Worm (Caenorhabditis elegans) whole organism, early embryonic: Measurements from ENCODE around the gene ref-2.

ENCODE experiments used
- B0310.2 ChIP-seq: sonication (generic microtip); optimal IDR thresholded peaks from 2 replicates; lab custom pipeline; 2016; ENCODE audit warnings: mild to moderate bottlenecking, missing genetic modification characterization, missing compliant biosample characterization
- F13C5.2 ChIP-seq: sonication (generic microtip); optimal IDR thresholded peaks from 2 replicates; lab custom pipeline; 2017; ENCODE audit warnings: mild to moderate bottlenecking, missing genetic modification characterization, inconsistent platforms, missing compliant biosample characterization
- aly-1 ChIP-seq: sonication (generic microtip); optimal IDR thresholded peaks from 2 replicates; lab custom pipeline; 2016; ENCODE audit warnings: missing genetic modification characterization, missing compliant biosample characterization
- ama-1 ChIP-seq: fragments of 150-350 bp; optimal IDR thresholded peaks from 2 replicates; lab custom pipeline; 2014
- ceh-13 ChIP-seq: fragments of 200-800 bp; sonication (Bioruptor generic); optimal IDR thresholded peaks from 2 replicates; lab custom pipeline; 2018; ENCODE audit warnings: mild to moderate bottlenecking, missing genetic modification characterization, missing compliant biosample characterization
- ceh-36 ChIP-seq: sonication (generic microtip); optimal IDR thresholded peaks from 2 replicates; lab custom pipeline; 2016; ENCODE audit warnings: missing genetic modification characterization, inconsistent platforms, missing compliant biosample characterization
- ets-7 ChIP-seq: sonication (generic microtip); optimal IDR thresholded peaks from 2 replicates; lab custom pipeline; 2016; ENCODE audit warnings: missing genotype, missing genetic modification characterization, missing compliant biosample characterization
- flt-1 ChIP-seq: fragments of 200-800 bp; sonication (Bioruptor generic); IDR thresholded peaks from 2 replicates; pipeline ENCODE4 v1.3.6; 2022; ENCODE audit warnings: missing genetic modification characterization, missing compliant biosample characterization
- hmbx-1 ChIP-seq: sonication (generic microtip); optimal IDR thresholded peaks from 2 replicates; lab custom pipeline; 2016; ENCODE audit warnings: mild to moderate bottlenecking, missing genetic modification characterization, missing compliant biosample characterization
- hmg-4 ChIP-seq: fragments of 200-800 bp; sonication (Bioruptor generic); optimal IDR thresholded peaks from 2 replicates; lab custom pipeline; 2018; ENCODE audit warnings: mild to moderate bottlenecking, missing genetic modification characterization, missing compliant biosample characterization
- hnd-1 ChIP-seq: sonication (generic microtip); optimal IDR thresholded peaks from 2 replicates; lab custom pipeline; 2016; ENCODE audit warnings: missing genetic modification characterization, missing compliant biosample characterization
- pes-1 ChIP-seq: fragments of 200-800 bp; sonication (Bioruptor generic); IDR thresholded peaks from 2 replicates; pipeline ENCODE4 v1.3.6; 2022; ENCODE audit warnings: missing genetic modification reagents, missing genetic modification characterization, missing compliant biosample characterization
- scrt-1 ChIP-seq: fragments of 200-800 bp; sonication (Bioruptor generic); IDR thresholded peaks from 2 replicates; pipeline ENCODE4 v1.3.6; 2022; ENCODE audit warnings: missing genetic modification characterization, missing compliant biosample characterization
- sea-1 ChIP-seq: fragments of 200-800 bp; sonication (Bioruptor generic); conservative IDR thresholded peaks from 2 replicates; pipeline ENCODE4 v1.3.6; 2022; ENCODE audit warnings: missing genetic modification characterization, missing compliant biosample characterization
- tbx-11 ChIP-seq: fragments of 200-800 bp; sonication (Bioruptor generic); IDR thresholded peaks from 2 replicates; pipeline ENCODE4 v1.3.6; 2022; ENCODE audit warnings: missing genetic modification characterization, missing compliant biosample characterization
- tbx-37 ChIP-seq: fragments of 200-800 bp; sonication (Bioruptor generic); conservative IDR thresholded peaks from 2 replicates; pipeline ENCODE4 v1.3.6; 2022; ENCODE audit warnings: missing genetic modification reagents, missing genetic modification characterization, missing compliant biosample characterization
- tra-4 ChIP-seq: sonication (generic microtip); optimal IDR thresholded peaks from 2 replicates; lab custom pipeline; 2017; ENCODE audit warnings: missing genetic modification characterization, missing compliant biosample characterization

The ref-2 gene

ce11 chrX:7779527-7780033 lies 35.5 kb downstream of the ref-2 start, which contains the start of gene ZK154.1:
Gene ZK154.1, plus strand, starts transcription at chrX:7779577.
- no peak for TF ChIP-seq tbx-37 (GFP tag; lab: Robert Waterston, UW)
- no peak for TF ChIP-seq tra-4
- TF ChIP-seq hmbx-1 (tag; lab: Kevin White, UChicago) = no peak
- no peak for TF ChIP-seq pes-1
- TF ChIP-seq aly-1 (tag; lab: Kevin White, UChicago) = no peak
- TF ChIP-seq ama-1 (lab: Kevin White, UChicago) = no peak
- TF ChIP-seq sea-1 (GFP tag; lab: Robert Waterston, UW) = no peak
- no peak for TF ChIP-seq ets-7 (tag; lab: Kevin White, UChicago)
- no peak for TF ChIP-seq hnd-1 (tag; lab: Kevin White, UChicago)
- TF ChIP-seq scrt-1 (GFP tag; lab: Robert Waterston, UW) = no peak
- TF ChIP-seq flt-1 (GFP tag; lab: Robert Waterston, UW) = no peak
- TF ChIP-seq ceh-36 (tag; lab: Kevin White, UChicago) = no peak
- TF ChIP-seq tbx-11 (GFP tag; lab: Robert Waterston, UW) = no peak
- TF ChIP-seq ceh-13 (GFP tag; lab: Kevin White, UChicago) = no peak
- TF ChIP-seq F13C5.2 (tag; lab: Kevin White, UChicago) = no peak
- no peak for TF ChIP-seq B0310.2 (tag; lab: Kevin White, UChicago)
- TF ChIP-seq hmg-4 (GFP tag; lab: Kevin White, UChicago) = no peak

ce11 chrX:7781827-7782226 lies 37.8 kb downstream of the ref-2 start:
- TF ChIP-seq flt-1 (GFP tag; lab: Robert Waterston, UW) = no peak
- no peak for TF ChIP-seq hnd-1 (tag; lab: Kevin White, UChicago)
- no peak for TF ChIP-seq tbx-11 (GFP tag; lab: Robert Waterston, UW)
- TF ChIP-seq sea-1 (GFP tag; lab: Robert Waterston, UW) = no peak
- no peak for TF ChIP-seq hmbx-1 (tag; lab: Kevin White, UChicago)
- TF ChIP-seq B0310.2 (tag; lab: Kevin White, UChicago) = no peak
- TF ChIP-seq tbx-37 (GFP tag; lab: Robert Waterston, UW) = no peak
- TF ChIP-seq hmg-4 (GFP tag; lab: Kevin White, UChicago) = no peak
- no peak for TF ChIP-seq ceh-13 (GFP tag; lab: Kevin White, UChicago)
- no peak for TF ChIP-seq ets-7 (tag; lab: Kevin White, UChicago)
- TF ChIP-seq pes-1 = no peak
- no peak for TF ChIP-seq aly-1 (tag; lab: Kevin White, UChicago)
- no peak for TF ChIP-seq tra-4

- TF ChIP-seq scrt-1 (GFP tag; lab: Robert Waterston, UW) (no peak), ama-1 (lab: Kevin White, UChicago) (no peak), F13C5.2 (tag; lab: Kevin White, UChicago) (no peak), hmg-4 (GFP tag; lab: Kevin White, UChicago) (peak; percentile 15), ceh-13 (GFP tag; lab: Kevin White, UChicago) (no peak), tbx-11 (GFP tag; lab: Robert Waterston, UW) (no peak), flt-1 (GFP tag; lab: Robert Waterston, UW) (no peak), hnd-1 (tag; lab: Kevin White, UChicago) (no peak), sea-1 (GFP tag; lab: Robert Waterston, UW) (no peak)
Measured at ce11 chrX:7782389-7782788, 38.4 kb downstream of the ref-2 start, which contains the start of gene ZK154.4. Gene ZK154.4, minus strand, starts transcription at chrX:7782415.

- TF ChIP-seq ama-1 (lab: Kevin White, UChicago) (no peak), F13C5.2 (tag; lab: Kevin White, UChicago) (peak; percentile 14), tbx-11 (GFP tag; lab: Robert Waterston, UW) (no peak), hmg-4 (GFP tag; lab: Kevin White, UChicago) (peak; percentile 57)
Measured at ce11 chrX:7787885-7788353, 43.9 kb downstream of the ref-2 start, which contains the start of gene ZK154.5. Gene ZK154.5, minus strand, starts transcription at chrX:7787935.

ce11 chrX:7791802-7792201 lies 47.8 kb downstream of the ref-2 start:
- no peak for TF ChIP-seq hnd-1 (tag; lab: Kevin White, UChicago)
- no peak for TF ChIP-seq F13C5.2 (tag; lab: Kevin White, UChicago)
- TF ChIP-seq B0310.2 (tag; lab: Kevin White, UChicago) = no peak
- no peak for TF ChIP-seq hmbx-1 (tag; lab: Kevin White, UChicago)
- TF ChIP-seq ceh-36 (tag; lab: Kevin White, UChicago) = no peak
- TF ChIP-seq flt-1 (GFP tag; lab: Robert Waterston, UW) = no peak
- no peak for TF ChIP-seq hmg-4 (GFP tag; lab: Kevin White, UChicago)
- no peak for TF ChIP-seq ama-1 (lab: Kevin White, UChicago)
- TF ChIP-seq ceh-13 (GFP tag; lab: Kevin White, UChicago) = no peak
- no peak for TF ChIP-seq pes-1
- TF ChIP-seq sea-1 (GFP tag; lab: Robert Waterston, UW) = no peak
- TF ChIP-seq tra-4 = no peak
- TF ChIP-seq ets-7 (tag; lab: Kevin White, UChicago) = no peak
- TF ChIP-seq scrt-1 (GFP tag; lab: Robert Waterston, UW) = no peak
- no peak for TF ChIP-seq aly-1 (tag; lab: Kevin White, UChicago)
- TF ChIP-seq tbx-37 (GFP tag; lab: Robert Waterston, UW) = no peak
- no peak for TF ChIP-seq tbx-11 (GFP tag; lab: Robert Waterston, UW)

- no peak for TF ChIP-seq tbx-37 (GFP tag; lab: Robert Waterston, UW)
- no peak for TF ChIP-seq flt-1 (GFP tag; lab: Robert Waterston, UW)
- TF ChIP-seq scrt-1 (GFP tag; lab: Robert Waterston, UW) = no peak
- no peak for TF ChIP-seq ceh-13 (GFP tag; lab: Kevin White, UChicago)
- no peak for TF ChIP-seq ama-1 (lab: Kevin White, UChicago)
- no peak for TF ChIP-seq aly-1 (tag; lab: Kevin White, UChicago)
- TF ChIP-seq pes-1 = no peak
- TF ChIP-seq tbx-11 (GFP tag; lab: Robert Waterston, UW) = no peak
- TF ChIP-seq sea-1 (GFP tag; lab: Robert Waterston, UW) = no peak
- no peak for TF ChIP-seq ceh-36 (tag; lab: Kevin White, UChicago)
- no peak for TF ChIP-seq hmbx-1 (tag; lab: Kevin White, UChicago)
Measured at ce11 chrX:7793377-7794041, 49.5 kb downstream of the ref-2 start, which contains the start of gene ZK154.6. Gene ZK154.6, minus strand, starts transcription at chrX:7793563.
